Worm (Caenorhabditis elegans): Measurements from ENCODE around the gene F35B3.4.

- TF ChIP-seq him-1 (tag; optimal IDR thresholded peaks at IDR 0.05) (no peak), dao-5 (tag; optimal IDR thresholded peaks at IDR 0.05) (no peak)
Measured at ce11 chrX:16998003-16998402, 22.8 kb downstream of the F35B3.4 start.
